Worm (Caenorhabditis elegans): ENCODE data around the gene ttr-52.

Gene ttr-52

ce11 chrIII:13434404-13434803 is 29.9 kb downstream of the ttr-52 start, which contains the start of gene F45G2.7:
F45G2.7 (minus strand) TSS chrIII:13434504.
- TF ChIP-seq W03F9.2 (tag; optimal IDR thresholded peaks at IDR 0.05) (no peak), dao-5 (tag; optimal IDR thresholded peaks at IDR 0.05) (no peak), him-1 (tag; optimal IDR thresholded peaks at IDR 0.05) (no peak)

ce11 chrIII:13435570-13435969 is 31.1 kb downstream of the ttr-52 start, which contains the start of gene F45G2.8:
F45G2.8 (minus strand) TSS chrIII:13435670.
- TF ChIP-seq W03F9.2 (tag; optimal IDR thresholded peaks at IDR 0.05) (no peak), him-1 (tag; optimal IDR thresholded peaks at IDR 0.05) (no peak), dao-5 (tag; optimal IDR thresholded peaks at IDR 0.05) (no peak)

- no peak for TF ChIP-seq him-1 (tag; optimal IDR thresholded peaks at IDR 0.05)
- no peak for TF ChIP-seq dao-5 (tag; optimal IDR thresholded peaks at IDR 0.05)
- TF ChIP-seq W03F9.2 (tag; optimal IDR thresholded peaks at IDR 0.05): no peak
Observed at ce11 chrIII:13436843-13437242, 32.3 kb downstream of the ttr-52 start, which contains the start of gene F45G2.9. F45G2.9 (minus strand) TSS chrIII:13436943.

DNA sequence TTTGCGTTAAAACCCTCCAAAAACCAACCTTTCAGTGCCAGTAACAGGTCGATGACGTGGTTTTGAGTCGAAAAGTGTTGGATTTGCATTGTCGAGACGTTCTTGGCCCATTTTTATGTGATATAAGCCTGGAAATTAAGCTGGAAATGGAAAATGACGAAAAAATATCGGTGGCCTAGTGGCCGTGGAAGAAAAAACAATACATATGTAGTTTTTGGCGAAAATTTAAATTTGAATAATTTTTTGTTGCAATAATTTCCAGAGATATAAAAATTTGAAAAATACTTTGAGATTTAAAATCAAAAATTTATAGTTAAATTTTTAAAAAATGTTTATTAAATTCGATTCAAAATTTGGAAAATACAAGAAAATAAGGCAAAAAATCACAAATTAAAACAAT is 34.9 kb downstream of the ttr-52 start, which contains the start of gene ciao-2B:
Gene ciao-2B, minus strand, starts transcription at position 130 of the 400 bp plus-strand sequence.
- TF ChIP-seq him-1 (tag; optimal IDR thresholded peaks at IDR 0.05): no peak
- no peak for TF ChIP-seq dao-5 (tag; optimal IDR thresholded peaks at IDR 0.05)
- no peak for TF ChIP-seq W03F9.2 (tag; optimal IDR thresholded peaks at IDR 0.05)

- TF ChIP-seq dao-5 (tag; optimal IDR thresholded peaks at IDR 0.05): no peak
- TF ChIP-seq W03F9.2 (tag; optimal IDR thresholded peaks at IDR 0.05): no peak
- TF ChIP-seq him-1 (tag; optimal IDR thresholded peaks at IDR 0.05): no peak
Observed at ce11 chrIII:13452824-13453223, 48.3 kb downstream of the ttr-52 start.

ce11 chrIII:13455207-13455606 is 50.7 kb downstream of the ttr-52 start, which contains the start of gene cua-1:
cua-1 (minus strand) TSS chrIII:13455307.
- TF ChIP-seq him-1 (tag; optimal IDR thresholded peaks at IDR 0.05) (no peak), W03F9.2 (tag; optimal IDR thresholded peaks at IDR 0.05) (no peak)

Measured in whole organism, L4/young adult.